Worm (Caenorhabditis elegans): ENCODE measurements around the gene W07B8.4.

DNA sequence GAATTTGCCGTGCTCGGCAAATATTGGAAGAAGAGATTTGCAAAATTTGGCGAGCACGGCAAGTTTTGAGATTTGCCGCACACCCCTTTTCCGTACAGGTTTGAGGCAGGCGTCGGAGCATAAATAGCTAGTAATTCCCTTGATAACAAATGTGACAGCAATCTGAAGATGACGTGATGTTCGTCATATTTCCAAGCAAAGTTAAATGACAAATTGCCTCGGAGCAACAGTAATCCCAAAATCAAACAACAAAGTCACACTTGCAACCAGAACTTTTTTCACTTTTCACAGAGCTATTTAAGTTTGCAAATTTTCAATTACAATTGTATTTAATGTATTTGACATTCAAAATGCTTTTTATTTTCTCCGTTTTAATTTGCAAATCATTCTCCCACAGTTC is 47.5 kb upstream of the W07B8.4 start, which contains the start of gene F25A2.1:
- TF ChIP-seq nhr-76 (tag; optimal IDR thresholded peaks at IDR 0.05) (no peak), nhr-237 (tag; optimal IDR thresholded peaks at IDR 0.05) (no peak), ceh-16 (tag; optimal IDR thresholded peaks at IDR 0.05) (no peak), egl-5 (tag; optimal IDR thresholded peaks at IDR 0.05) (no peak), sea-2 (GFP tag; optimal IDR thresholded peaks at IDR 0.05) (no peak), ceh-28 (tag; optimal IDR thresholded peaks at IDR 0.05) (no peak), nhr-77 (tag; optimal IDR thresholded peaks at IDR 0.05) (no peak), snpc-4 (tag; optimal IDR thresholded peaks at IDR 0.05) (no peak), lin-39 (tag; optimal IDR thresholded peaks at IDR 0.05) (no peak), mml-1 (tag; optimal IDR thresholded peaks at IDR 0.05) (no peak), elt-1 (tag; optimal IDR thresholded peaks at IDR 0.05) (no peak), ama-1 (optimal IDR thresholded peaks at IDR 0.05) (no peak), ztf-11 (tag; optimal IDR thresholded peaks at IDR 0.05) (no peak), pqm-1 (tag; optimal IDR thresholded peaks at IDR 0.05) (no peak)
